Fruit fly (Drosophila melanogaster) whole organism, embryonic: ENCODE data around the gene SrpRbeta.
A peak's percentile ranks its signal among the peaks of the same experiment; 100 is the strongest.

ENCODE experiments used
- CG11696 ChIP-seq: fragments of 200-800 bp; sonication (Bioruptor generic); IDR thresholded peaks from 2 replicates; pipeline ENCODE4 v1.3.6; 2022; ENCODE audit warnings: missing biosample characterization, missing genetic modification characterization
- CG13775 ChIP-seq: fragments of 200-800 bp; sonication (Bioruptor generic); optimal IDR thresholded peaks from 3 replicates; lab custom pipeline; 2017; ENCODE audit warnings: missing biosample characterization, mild to moderate bottlenecking, missing genetic modification characterization
- CG14014 ChIP-seq: fragments of 200-800 bp; sonication (Bioruptor generic); IDR thresholded peaks from 2 replicates; pipeline ENCODE4 v1.3.6; 2022; ENCODE audit warnings: missing biosample characterization, missing genetic modification characterization
- CG15479 ChIP-seq: fragments of 200-800 bp; sonication (Bioruptor generic); optimal IDR thresholded peaks from 3 replicates; lab custom pipeline; 2019; ENCODE audit warnings: missing biosample characterization, mild to moderate bottlenecking, missing genetic modification characterization, moderate library complexity
- CG16813 ChIP-seq: fragments of 200-800 bp; sonication (Bioruptor generic); IDR thresholded peaks from 3 replicates; pipeline ENCODE4 v1.3.6; 2022; ENCODE audit warnings: missing biosample characterization, missing genetic modification characterization; ENCODE audit not compliant: partially characterized antibody
- CG16815 ChIP-seq: fragments of 200-800 bp; sonication (Bioruptor generic); optimal IDR thresholded peaks from 3 replicates; lab custom pipeline; 2017; ENCODE audit warnings: missing biosample characterization, mild to moderate bottlenecking, missing genetic modification characterization
- CG17186 ChIP-seq: fragments of 200-800 bp; sonication (Bioruptor generic); optimal IDR thresholded peaks from 3 replicates; lab custom pipeline; 2017; ENCODE audit warnings: missing biosample characterization, missing genetic modification reagents, missing genetic modification characterization
- CG17361 ChIP-seq: fragments of 200-800 bp; sonication (Bioruptor generic); IDR thresholded peaks from 3 replicates; pipeline ENCODE4 v1.3.6; 2022; ENCODE audit warnings: missing biosample characterization, missing genetic modification characterization
- CG3065 ChIP-seq: fragments of 200-800 bp; sonication (Bioruptor generic); optimal IDR thresholded peaks from 2 replicates; lab custom pipeline; 2016; ENCODE audit warnings: missing biosample characterization, missing genetic modification characterization
- CG31365 ChIP-seq: fragments of 200-800 bp; sonication (Bioruptor generic); optimal IDR thresholded peaks from 2 replicates; lab custom pipeline; 2018; ENCODE audit warnings: missing biosample characterization, mild to moderate bottlenecking, missing genetic modification characterization
- CG31441 ChIP-seq: fragments of 200-800 bp; sonication (Bioruptor generic); IDR thresholded peaks from 2 replicates; pipeline ENCODE4 v1.3.6; 2022; ENCODE audit warnings: missing biosample characterization, missing genetic modification characterization
- CG3838 ChIP-seq: fragments of 200-800 bp; sonication (Bioruptor generic); optimal IDR thresholded peaks from 3 replicates; lab custom pipeline; 2016; ENCODE audit warnings: missing biosample characterization, missing genetic modification characterization
- CG4404 ChIP-seq: fragments of 200-800 bp; sonication (Bioruptor generic); IDR thresholded peaks from 2 replicates; pipeline ENCODE4 v1.3.6; 2022; ENCODE audit warnings: missing biosample characterization, missing genetic modification characterization
- CG6683 ChIP-seq: fragments of 200-800 bp; sonication (Bioruptor generic); optimal IDR thresholded peaks from 2 replicates; lab custom pipeline; 2017; ENCODE audit warnings: missing biosample characterization, mild to moderate bottlenecking, missing genetic modification characterization, missing genetic modification reagents
- CG7271 ChIP-seq: fragments of 200-800 bp; sonication (Bioruptor generic); optimal IDR thresholded peaks from 2 replicates; lab custom pipeline; 2018; ENCODE audit warnings: missing biosample characterization, mild to moderate bottlenecking, missing genetic modification characterization, moderate library complexity
- CG7357 ChIP-seq: fragments of 200-800 bp; sonication (Bioruptor generic); IDR thresholded peaks from 3 replicates; pipeline ENCODE4 v1.3.6; 2022; ENCODE audit warnings: missing biosample characterization, missing genetic modification characterization
- CG8388 ChIP-seq: fragments of 200-800 bp; sonication (Bioruptor generic); optimal IDR thresholded peaks from 2 replicates; lab custom pipeline; 2019; ENCODE audit warnings: missing biosample characterization, mild to moderate bottlenecking, missing genetic modification characterization, moderate library complexity
- CG8478 ChIP-seq: fragments of >200 bp; optimal IDR thresholded peaks from 2 replicates; lab custom pipeline; 2018
- CTCF ChIP-seq: fragments of 200-800 bp; sonication (Bioruptor generic); optimal IDR thresholded peaks from 2 replicates; lab custom pipeline; 2017; ENCODE audit warnings: missing biosample characterization, mild to moderate bottlenecking, missing genetic modification characterization, moderate library complexity
- D ChIP-seq, 2 experiments: fragments of 200-800 bp in 1 of 2; fragments of >200 bp in 1 of 2; sonication (Bioruptor generic) in 1 of 2; optimal IDR thresholded peaks; 2 replicates in 1 of 2; 3 replicates in 1 of 2; lab custom pipeline; 2017; ENCODE audit warnings: mild to moderate bottlenecking in 1 of 2, missing biosample characterization in 1 of 2, missing genetic modification characterization in 1 of 2, missing genetic modification reagents in 1 of 2
- D19A ChIP-seq: fragments of 200-800 bp; optimal IDR thresholded peaks from 3 replicates; lab custom pipeline; 2019; ENCODE audit warnings: missing biosample characterization, mild to moderate bottlenecking, missing genetic modification characterization, moderate library complexity
- Drgx ChIP-seq: fragments of 200-800 bp; sonication (Bioruptor generic); IDR thresholded peaks from 2 replicates; pipeline ENCODE4 v1.3.6; 2022; ENCODE audit warnings: missing biosample characterization, missing genetic modification characterization
- Hr78 ChIP-seq, 2 experiments: fragments of 200-800 bp in 1 of 2; fragments of >200 bp in 1 of 2; sonication (Bioruptor generic) in 1 of 2; optimal IDR thresholded peaks; 2 replicates each; lab custom pipeline; 2017 to 2019; ENCODE audit warnings: missing biosample characterization in 2 of 2, missing genetic modification characterization in 2 of 2, mild to moderate bottlenecking in 1 of 2, moderate library complexity in 1 of 2
- Kr ChIP-seq: fragments of 200-800 bp; sonication (Bioruptor generic); optimal IDR thresholded peaks from 2 replicates; lab custom pipeline; 2017; ENCODE audit warnings: missing biosample characterization, mild to moderate bottlenecking, missing genetic modification characterization
- NFAT ChIP-seq: fragments of 200-800 bp; sonication (Bioruptor generic); IDR thresholded peaks from 2 replicates; pipeline ENCODE4 v1.3.6; 2022; ENCODE audit warnings: missing biosample characterization, missing genetic modification characterization
- NK7.1 ChIP-seq: fragments of 200-800 bp; sonication (Bioruptor generic); optimal IDR thresholded peaks from 3 replicates; lab custom pipeline; 2016; ENCODE audit warnings: missing biosample characterization, missing genetic modification characterization
- Rfx ChIP-seq: fragments of 200-800 bp; sonication (Bioruptor generic); IDR thresholded peaks from 2 replicates; pipeline ENCODE4 v1.3.6; 2022; ENCODE audit warnings: missing biosample characterization, missing genetic modification characterization
- YL-1 ChIP-seq: fragments of 200-800 bp; sonication (Bioruptor generic); optimal IDR thresholded peaks from 3 replicates; lab custom pipeline; 2017; ENCODE audit warnings: missing biosample characterization, mild to moderate bottlenecking, missing genetic modification characterization
- amos ChIP-seq: fragments of 200-800 bp; sonication (Bioruptor generic); IDR thresholded peaks from 2 replicates; pipeline ENCODE4 v1.3.6; 2022; ENCODE audit warnings: missing biosample characterization, missing genetic modification characterization; ENCODE audit not compliant: partially characterized antibody
- bbx ChIP-seq: fragments of 200-800 bp; sonication (Bioruptor generic); IDR thresholded peaks from 2 replicates; pipeline ENCODE4 v1.3.6; 2022; ENCODE audit warnings: missing biosample characterization, missing genetic modification characterization; ENCODE audit not compliant: partially characterized antibody
- bowl ChIP-seq: fragments of 200-800 bp; sonication (Bioruptor generic); IDR thresholded peaks from 2 replicates; pipeline ENCODE4 v1.3.6; 2022; ENCODE audit warnings: missing biosample characterization, missing genetic modification characterization
- bsh ChIP-seq, 2 experiments: fragments of 200-800 bp; sonication (Bioruptor generic); optimal IDR thresholded peaks; 2 replicates each; lab custom pipeline; 2017 to 2018; ENCODE audit warnings: mild to moderate bottlenecking in 2 of 2, missing biosample characterization in 2 of 2, missing genetic modification characterization in 2 of 2, moderate library complexity in 1 of 2
- cad ChIP-seq: fragments of >200 bp; optimal IDR thresholded peaks from 2 replicates; lab custom pipeline; 2017; ENCODE audit warnings: missing biosample characterization, missing genetic modification characterization
- chn ChIP-seq: fragments of 200-800 bp; sonication (Bioruptor generic); optimal IDR thresholded peaks from 2 replicates; lab custom pipeline; 2016; ENCODE audit warnings: missing biosample characterization, missing genetic modification characterization
- insv ChIP-seq, 2 experiments: fragments of 200-800 bp; sonication (Bioruptor generic); optimal IDR thresholded peaks; 3 replicates each; lab custom pipeline; 2016 to 2018; ENCODE audit warnings: missing biosample characterization in 2 of 2, missing genetic modification characterization in 2 of 2
- kni ChIP-seq: fragments of 200-800 bp; sonication (Bioruptor generic); optimal IDR thresholded peaks from 3 replicates; lab custom pipeline; 2017; ENCODE audit warnings: mild to moderate bottlenecking, missing biosample characterization, missing genetic modification reagents, missing genetic modification characterization
- lbe ChIP-seq: fragments of 200-800 bp; sonication (Bioruptor generic); optimal IDR thresholded peaks from 2 replicates; lab custom pipeline; 2016; ENCODE audit warnings: missing biosample characterization, mild to moderate bottlenecking, missing genetic modification characterization
- nom ChIP-seq: fragments of 200-800 bp; sonication (Bioruptor generic); optimal IDR thresholded peaks from 2 replicates; lab custom pipeline; 2017; ENCODE audit warnings: missing biosample characterization, missing genetic modification characterization, mild to moderate bottlenecking, moderate library complexity, missing genetic modification reagents
- pum ChIP-seq: fragments of 200-800 bp; sonication (Bioruptor generic); optimal IDR thresholded peaks from 2 replicates; lab custom pipeline; 2016; ENCODE audit warnings: missing biosample characterization, missing genetic modification characterization
- ro ChIP-seq: fragments of 200-800 bp; sonication (Bioruptor generic); IDR thresholded peaks from 2 replicates; pipeline ENCODE4 v1.3.6; 2022; ENCODE audit warnings: missing biosample characterization, missing genetic modification characterization
- row ChIP-seq: fragments of 200-800 bp; sonication (Bioruptor generic); IDR thresholded peaks from 3 replicates; pipeline ENCODE4 v1.3.6; 2022; ENCODE audit warnings: missing biosample characterization, missing genetic modification characterization
- slbo ChIP-seq: fragments of 200-800 bp; sonication (Bioruptor generic); IDR thresholded peaks from 2 replicates; pipeline ENCODE4 v1.3.6; 2022; ENCODE audit warnings: missing biosample characterization, missing genetic modification characterization
- tll ChIP-seq, 2 experiments: fragments of 200-800 bp in 1 of 2; fragments of >200 bp in 1 of 2; sonication (Bioruptor generic) in 1 of 2; optimal IDR thresholded peaks; 2 replicates each; lab custom pipeline; 2017 to 2019; ENCODE audit warnings: missing biosample characterization in 2 of 2, missing genetic modification characterization in 2 of 2, mild to moderate bottlenecking in 1 of 2, moderate library complexity in 1 of 2
- twi ChIP-seq: fragments of 200-800 bp; optimal IDR thresholded peaks from 2 replicates; lab custom pipeline; 2019; ENCODE audit warnings: missing biosample characterization, mild to moderate bottlenecking, missing genetic modification characterization, moderate library complexity
- zen ChIP-seq: fragments of 200-800 bp; sonication (Bioruptor generic); optimal IDR thresholded peaks from 3 replicates; lab custom pipeline; 2018; ENCODE audit warnings: missing biosample characterization, mild to moderate bottlenecking, missing genetic modification characterization, moderate library complexity

Gene SrpRbeta

DNA sequence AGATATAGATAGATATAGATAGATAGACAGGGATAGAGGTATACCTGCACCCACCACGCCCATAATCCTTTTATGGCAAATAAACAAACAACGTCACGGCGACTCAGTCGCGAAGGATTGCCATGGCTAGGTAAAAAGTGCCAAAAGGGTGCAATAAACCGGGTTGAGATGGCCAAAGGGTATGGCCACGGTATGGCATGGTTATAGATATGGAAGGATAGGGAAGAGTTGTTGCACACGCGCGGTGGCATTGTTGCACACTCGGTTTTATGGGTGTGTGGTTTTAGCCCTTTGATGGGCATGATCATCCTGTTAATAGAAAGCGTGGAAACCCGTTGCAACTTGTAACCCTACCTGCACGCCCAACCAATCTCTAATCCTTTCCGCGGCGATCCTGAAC, 49.0 kb downstream of the SrpRbeta start:
- TF ChIP-seq twi (tag; lab: Kevin White, UChicago) = peak; percentile 12
- TF ChIP-seq CG7271 (tag; lab: Kevin White, UChicago) = peak; percentile 42
- peak; percentile 95 for TF ChIP-seq CG15479 (GFP tag; lab: Kevin White, UChicago)
- TF ChIP-seq CG17186 (GFP tag; lab: Kevin White, UChicago) = no peak
- TF ChIP-seq CG8388 = no peak
- TF ChIP-seq bbx (GFP tag; lab: Robert Waterston, UW) = no peak
- peak; percentile 20 for TF ChIP-seq D (optimal IDR thresholded peaks at IDR 0.05; lab: Kevin White, UChicago)
- TF ChIP-seq D (GFP tag; optimal IDR thresholded peaks at IDR 0.05; lab: Kevin White, UChicago) = no peak
- TF ChIP-seq NK7.1 (GFP tag; lab: Kevin White, UChicago) = no peak
- no peak for TF ChIP-seq CG17361 (GFP tag; lab: Robert Waterston, UW)
- no peak for TF ChIP-seq YL-1 (GFP tag; lab: Kevin White, UChicago)
- TF ChIP-seq Kr (GFP tag; lab: Kevin White, UChicago) = peak; percentile 35
- no peak for TF ChIP-seq CG4404 (GFP tag; lab: Robert Waterston, UW)
- no peak for TF ChIP-seq CG13775 (GFP tag; lab: Kevin White, UChicago)
- TF ChIP-seq zen (tag; lab: Kevin White, UChicago) = peak; percentile 42
- peak; percentile 98 for TF ChIP-seq cad (GFP tag; lab: Kevin White, UChicago)
- TF ChIP-seq tll (GFP tag; optimal IDR thresholded peaks at IDR 0.05; lab: Kevin White, UChicago) = peak in 1 of 2 experiments; percentile 89

DNA sequence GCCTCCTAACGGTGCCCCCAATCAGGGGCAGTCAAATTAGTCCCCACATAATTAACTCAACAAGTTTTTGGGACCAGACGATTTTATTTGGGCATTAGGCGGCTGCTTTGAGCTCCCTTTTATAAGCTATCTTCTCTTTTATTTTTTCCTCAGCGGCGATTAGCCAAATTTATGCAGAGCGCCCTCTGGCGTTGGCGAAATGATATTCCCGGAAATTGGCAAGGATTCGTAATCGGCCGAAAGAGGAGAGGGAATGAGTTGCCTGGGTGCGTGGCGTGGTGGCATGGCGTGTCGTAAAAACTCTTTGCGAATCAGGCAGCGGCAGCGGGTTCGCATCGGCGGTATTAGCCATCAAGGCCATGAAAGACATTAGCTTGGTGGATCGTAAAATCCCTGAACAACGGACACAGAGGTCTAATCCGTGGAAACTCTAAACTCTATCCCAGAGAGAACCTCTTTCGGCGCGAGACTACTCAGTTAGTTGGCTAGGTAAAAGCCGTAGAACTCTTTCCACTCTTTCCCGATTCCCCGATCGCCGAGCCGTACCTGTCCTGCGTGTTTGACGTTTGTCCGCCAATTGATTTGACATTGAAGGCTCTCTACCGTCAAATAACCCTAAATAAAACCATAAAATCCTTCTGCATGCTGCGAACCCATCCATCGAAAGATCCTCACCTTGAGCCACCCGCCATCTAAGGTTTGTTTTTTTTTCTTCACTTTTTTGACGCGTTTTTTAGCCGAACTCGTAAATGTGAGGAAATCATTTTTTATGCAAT, 50.0 kb downstream of the SrpRbeta start:
- peak; percentile 69 for TF ChIP-seq CG7271 (tag; lab: Kevin White, UChicago)
- no peak for TF ChIP-seq Hr78 (GFP tag; optimal IDR thresholded peaks at IDR 0.05; lab: Kevin White, UChicago)
- TF ChIP-seq CG15479 (GFP tag; lab: Kevin White, UChicago) = peak; percentile 51
- peak; percentile 73 for TF ChIP-seq zen (tag; lab: Kevin White, UChicago)
- TF ChIP-seq cad (GFP tag; lab: Kevin White, UChicago) = peak; percentile 88
- TF ChIP-seq CG31365 = no peak
- TF ChIP-seq pum (GFP tag; lab: Kevin White, UChicago) = no peak
- TF ChIP-seq tll (GFP tag; optimal IDR thresholded peaks at IDR 0.05; lab: Kevin White, UChicago) = peak in 1 of 2 experiments; percentile 97
- TF ChIP-seq CG14014 (GFP tag; lab: Robert Waterston, UW) = no peak
- TF ChIP-seq CTCF (GFP tag; lab: Kevin White, UChicago) = peak; percentile 16
- TF ChIP-seq, all 482 proteins: peak for 6

DNA sequence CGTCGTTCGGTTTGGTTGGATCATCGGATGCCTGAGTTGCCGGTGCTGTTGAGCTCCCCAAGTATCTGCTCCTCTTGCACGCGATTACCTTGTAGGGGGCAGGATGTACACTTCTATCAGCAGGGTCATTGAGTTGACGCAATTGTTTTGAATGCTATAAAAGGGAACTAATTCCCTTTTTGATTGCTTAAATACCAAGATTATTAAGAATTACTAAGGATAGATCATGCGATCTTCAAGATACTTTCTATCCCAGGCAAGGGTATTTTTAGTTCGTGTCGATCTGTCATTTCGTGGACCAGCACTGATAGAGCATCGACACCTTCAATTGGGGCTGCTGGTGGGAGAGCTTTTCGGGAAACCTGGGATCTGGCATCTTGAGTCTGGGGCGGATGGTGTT, 50.9 kb downstream of the SrpRbeta start:
- TF ChIP-seq amos = no peak
- TF ChIP-seq D19A (tag; lab: Kevin White, UChicago) = peak; percentile 78
- TF ChIP-seq bowl = no peak
- TF ChIP-seq CG7357 (GFP tag; lab: Robert Waterston, UW) = no peak
- peak in 1 of 2 experiments; percentile 22 for TF ChIP-seq bsh (GFP tag; optimal IDR thresholded peaks at IDR 0.05; lab: Kevin White, UChicago)
- TF ChIP-seq row = 0 out of 3 replicates have a peak, but pooled peaks have one; percentile 7
- no peak for TF ChIP-seq slbo
- TF ChIP-seq ro (GFP tag; lab: Robert Waterston, UW) = no peak
- no peak for TF ChIP-seq NFAT (GFP tag; lab: Robert Waterston, UW)
- no peak for TF ChIP-seq CG16813
- TF ChIP-seq Rfx (GFP tag; lab: Robert Waterston, UW) = no peak
- no peak for TF ChIP-seq chn (GFP tag; lab: Kevin White, UChicago)
- TF ChIP-seq CG3838 (GFP tag; lab: Kevin White, UChicago) = no peak
- no peak for TF ChIP-seq CG8478 (lab: Kevin White, UChicago)
- no peak for TF ChIP-seq CG11696
- no peak for TF ChIP-seq CG3065 (GFP tag; lab: Kevin White, UChicago)
- peak; percentile 29 for TF ChIP-seq lbe
- 0 out of 2 replicates have a peak, but pooled peaks have one; percentile 35 for TF ChIP-seq Drgx (GFP tag; lab: Robert Waterston, UW)
- no peak for TF ChIP-seq CG16815 (GFP tag; lab: Kevin White, UChicago)
- TF ChIP-seq kni (GFP tag; lab: Kevin White, UChicago) = no peak
- TF ChIP-seq insv (GFP tag; optimal IDR thresholded peaks at IDR 0.05; lab: Kevin White, UChicago) = no peak
- peak; percentile 25 for TF ChIP-seq nom (GFP tag; lab: Kevin White, UChicago)
- no peak for TF ChIP-seq CG6683
- TF ChIP-seq CG31441 = no peak
